Worm (Caenorhabditis elegans): ENCODE results near the gene nhr-119.

DNA sequence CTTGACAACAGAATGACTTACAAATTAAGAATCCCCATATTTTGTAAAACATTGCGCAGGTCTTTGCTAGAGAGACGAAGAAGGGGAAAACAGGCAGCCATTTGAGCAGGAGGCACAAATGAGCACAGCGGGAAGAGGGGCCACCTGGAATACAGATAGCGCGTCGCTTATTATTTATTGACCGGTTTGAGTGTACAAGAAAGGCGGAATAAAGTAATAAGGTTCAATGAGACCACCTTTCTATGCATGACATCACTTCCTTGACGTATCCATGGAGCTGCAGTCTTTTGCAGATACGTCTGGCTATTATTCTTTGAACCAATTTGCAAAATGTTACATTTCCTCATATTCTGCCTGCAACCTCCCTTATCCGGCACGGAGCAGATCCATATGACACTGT lies 25.5 kb downstream of the nhr-119 start, which contains the start of gene fbxb-111:
- TF ChIP-seq mdl-1 (tag; optimal IDR thresholded peaks at IDR 0.05) (no peak), ZK337.2 (GFP tag; IDR thresholded peaks at IDR 0.05) (no peak), ceh-82 (tag; optimal IDR thresholded peaks at IDR 0.05) (no peak), zfp-2 (tag; optimal IDR thresholded peaks at IDR 0.05) (no peak), nhr-237 (tag; optimal IDR thresholded peaks at IDR 0.05) (no peak), ztf-11 (tag; optimal IDR thresholded peaks at IDR 0.05) (no peak), lsy-2 (tag; optimal IDR thresholded peaks at IDR 0.05) (no peak), rbr-2 (tag; optimal IDR thresholded peaks at IDR 0.05) (no peak), lin-15B (tag; optimal IDR thresholded peaks at IDR 0.05) (no peak), R02D3.7 (tag; optimal IDR thresholded peaks at IDR 0.05) (no peak), aha-1 (tag) (no peak), fkh-10 (GFP tag; optimal IDR thresholded peaks at IDR 0.05) (no peak), nhr-76 (tag; optimal IDR thresholded peaks at IDR 0.05) (no peak)

Data from whole organism, L4 larva.